Fruit fly (Drosophila melanogaster): ENCODE measurements around the gene betaggt-I.

betaggt-I gene

dm6 chr2L:4976988-4977551 lies 31.7 kb downstream of the betaggt-I start, which contains the start of the genes Gmd and CG3792 (continued):
- TF ChIP-seq ATbp (GFP tag; optimal IDR thresholded peaks at IDR 0.05) (no peak), MTF-1 (GFP tag; optimal IDR thresholded peaks at IDR 0.05; ENCODE audit: borderline replicate concordance) (peak; percentile 89), CG14860 (GFP tag; IDR thresholded peaks at IDR 0.05; ENCODE audit: partially characterized antibody) (peak; percentile 92), ranshi (GFP tag; IDR thresholded peaks at IDR 0.05) (peak; percentile 97), CG15479 (GFP tag; optimal IDR thresholded peaks at IDR 0.05) (peak; percentile 74), CG13287 (GFP tag; IDR thresholded peaks at IDR 0.05; ENCODE audit: partially characterized antibody) (peak; percentile 92), CG9609 (GFP tag; optimal IDR thresholded peaks at IDR 0.05) (peak; percentile 91), CG6654 (GFP tag; optimal IDR thresholded peaks at IDR 0.05) (peak; percentile 81), B-H1 (GFP tag; IDR thresholded peaks at IDR 0.05) (peak; percentile 95), vvl (GFP tag; IDR thresholded peaks at IDR 0.05) (peak; percentile 98), tin (GFP tag; optimal IDR thresholded peaks at IDR 0.05) (peak; percentile 93), CG31441 (GFP tag; IDR thresholded peaks at IDR 0.05) (peak; percentile 97), CG2712 (tag; optimal IDR thresholded peaks at IDR 0.05) (peak; percentile 97), NC2β (GFP tag; optimal IDR thresholded peaks at IDR 0.05) (peak; percentile 91), E2f2 (GFP tag; IDR thresholded peaks at IDR 0.05) (peak; percentile 81), CG18764 (GFP tag; optimal IDR thresholded peaks at IDR 0.05) (peak; percentile 96), Dip2 (GFP tag; IDR thresholded peaks at IDR 0.05) (peak; percentile 59; the same call in 1 of the 2 replicates), CG13123 (GFP tag; optimal IDR thresholded peaks at IDR 0.05) (peak; percentile 92), lov (optimal IDR thresholded peaks at IDR 0.05) (no peak), lov (GFP tag; IDR thresholded peaks at IDR 0.05) (peak; percentile 76; the same call in 2 of the 3 replicates), Max (GFP tag; optimal IDR thresholded peaks at IDR 0.05) (peak; percentile 96), CG12299 (tag; optimal IDR thresholded peaks at IDR 0.05) (peak; percentile 89), zfh1 (GFP tag; IDR thresholded peaks at IDR 0.05) (peak; percentile 96), sens (GFP tag) (peak; percentile 100), kah (GFP tag; optimal IDR thresholded peaks at IDR 0.05) (peak; percentile 87), CG7271 (tag; optimal IDR thresholded peaks at IDR 0.05) (peak; percentile 77), repo (GFP tag; optimal IDR thresholded peaks at IDR 0.05) (peak; percentile 86), fd102C (GFP tag; optimal IDR thresholded peaks at IDR 0.05) (peak; percentile 42), CG3281 (GFP tag; optimal IDR thresholded peaks at IDR 0.05) (peak; percentile 95), CG10147 (GFP tag; optimal IDR thresholded peaks at IDR 0.05) (peak; percentile 94), so (GFP tag; IDR thresholded peaks at IDR 0.05) (peak; percentile 92), shn (GFP tag; optimal IDR thresholded peaks at IDR 0.05) (peak; percentile 92), Spps (tag; optimal IDR thresholded peaks at IDR 0.05) (peak; percentile 93), tup (GFP tag; optimal IDR thresholded peaks at IDR 0.05) (peak; percentile 78), pum (GFP tag; optimal IDR thresholded peaks at IDR 0.05) (peak; percentile 94), fd64A (GFP tag; optimal IDR thresholded peaks at IDR 0.05) (peak; percentile 54), Awh (GFP tag; IDR thresholded peaks at IDR 0.05) (peak; percentile 96), CG9727 (GFP tag; optimal IDR thresholded peaks at IDR 0.05) (peak; percentile 96), Doc3 (GFP tag; IDR thresholded peaks at IDR 0.05; ENCODE audit: partially characterized antibody) (peak; percentile 88), Hmr (GFP tag; optimal IDR thresholded peaks at IDR 0.05) (peak; percentile 94), cato (GFP tag; optimal IDR thresholded peaks at IDR 0.05; ENCODE audit: borderline replicate concordance) (peak; percentile 91), sima (GFP tag; optimal IDR thresholded peaks at IDR 0.05) (peak; percentile 77), CG4282 (GFP tag; optimal IDR thresholded peaks at IDR 0.05) (peak; percentile 96), slou (GFP tag; optimal IDR thresholded peaks at IDR 0.05) (peak; percentile 92), CG7963 (GFP tag; IDR thresholded peaks at IDR 0.05; ENCODE audit: partially characterized antibody) (peak; percentile 76), CG8388 (GFP tag; optimal IDR thresholded peaks at IDR 0.05) (peak; percentile 82), trh (GFP tag; optimal IDR thresholded peaks at IDR 0.05) (peak; percentile 83), CG10654 (GFP tag; optimal IDR thresholded peaks at IDR 0.05) (peak; percentile 92), Lpt (GFP tag; optimal IDR thresholded peaks at IDR 0.05) (no peak), CG1792 (GFP tag; optimal IDR thresholded peaks at IDR 0.05) (peak; percentile 82)

Measured in whole organism, embryonic.